Fruit fly (Drosophila melanogaster): ENCODE results near the gene Miro.

The Miro gene

dm6 chr3R:24050690-24051440 is 12.2 kb upstream of the Miro start, which contains the start of the genes Atg6 and Pisd (continued):
- TF ChIP-seq phol (tag; optimal IDR thresholded peaks at IDR 0.05) (peak; percentile 95), repo (GFP tag; optimal IDR thresholded peaks at IDR 0.05) (no peak), Max (GFP tag; optimal IDR thresholded peaks at IDR 0.05) (no peak), hkb (optimal IDR thresholded peaks at IDR 0.05) (no peak), hkb (GFP tag; IDR thresholded peaks at IDR 0.05) (peak; percentile 32; the same call in 1 of the 2 replicates), schlank (tag; optimal IDR thresholded peaks at IDR 0.05) (no peak), ab (GFP tag; optimal IDR thresholded peaks at IDR 0.05) (no peak), run (tag; optimal IDR thresholded peaks at IDR 0.05) (no peak), CG13894 (tag; optimal IDR thresholded peaks at IDR 0.05) (peak; percentile 82), gt (GFP tag; IDR thresholded peaks at IDR 0.05) (no peak), insv (GFP tag; optimal IDR thresholded peaks at IDR 0.05) (peak in 1 of 2 experiments; percentile 9), Fer1 (GFP tag; optimal IDR thresholded peaks at IDR 0.05) (peak; percentile 67), CG30403 (GFP tag; optimal IDR thresholded peaks at IDR 0.05) (peak; percentile 30), CG6654 (GFP tag; optimal IDR thresholded peaks at IDR 0.05) (no peak), btn (GFP tag; optimal IDR thresholded peaks at IDR 0.05) (no peak), chinmo (GFP tag; IDR thresholded peaks at IDR 0.05; ENCODE audit: partially characterized antibody) (peak; percentile 77; the same call in 2 of the 4 replicates), tx (GFP tag; optimal IDR thresholded peaks at IDR 0.05) (no peak), dimm (GFP tag; IDR thresholded peaks at IDR 0.05) (no peak), Camta (GFP tag; optimal IDR thresholded peaks at IDR 0.05) (no peak), HmgD (GFP tag; optimal IDR thresholded peaks at IDR 0.05) (no peak), CG10147 (GFP tag; optimal IDR thresholded peaks at IDR 0.05) (peak; percentile 31), Opbp (GFP tag; IDR thresholded peaks at IDR 0.05; ENCODE audit: partially characterized antibody) (no peak), Dll (GFP tag; IDR thresholded peaks at IDR 0.05; ENCODE audit: partially characterized antibody) (peak; percentile 45; the same call in 1 of the 4 replicates), CG16779 (GFP tag; IDR thresholded peaks at IDR 0.05) (no peak), CG16815 (GFP tag; optimal IDR thresholded peaks at IDR 0.05) (no peak), CG31365 (tag; optimal IDR thresholded peaks at IDR 0.05) (no peak), Vsx1 (GFP tag; optimal IDR thresholded peaks at IDR 0.05) (no peak), CG32532 (GFP tag; IDR thresholded peaks at IDR 0.05) (no peak), Fer2 (tag; optimal IDR thresholded peaks at IDR 0.05) (no peak), tll (GFP tag; optimal IDR thresholded peaks at IDR 0.05) (no peak), CG32772 (GFP tag; IDR thresholded peaks at IDR 0.05) (no peak), CG17612 (GFP tag; IDR thresholded peaks at IDR 0.05) (no peak), CG3281 (GFP tag; optimal IDR thresholded peaks at IDR 0.05) (no peak), HLH54F (GFP tag; optimal IDR thresholded peaks at IDR 0.05) (peak; percentile 27), CG1647 (GFP tag; optimal IDR thresholded peaks at IDR 0.05) (no peak), CG13123 (GFP tag; optimal IDR thresholded peaks at IDR 0.05) (no peak), CG3065 (GFP tag; optimal IDR thresholded peaks at IDR 0.05) (no peak), B-H1 (GFP tag; IDR thresholded peaks at IDR 0.05) (no peak), hbn (GFP tag; IDR thresholded peaks at IDR 0.05; ENCODE audit: partially characterized antibody) (no peak), sqz (GFP tag; optimal IDR thresholded peaks at IDR 0.05) (no peak), slbo (GFP tag; IDR thresholded peaks at IDR 0.05) (peak; percentile 59; the same call in 1 of the 2 replicates), CG10543 (GFP tag; optimal IDR thresholded peaks at IDR 0.05) (peak; percentile 83), CG17385 (GFP tag; optimal IDR thresholded peaks at IDR 0.05) (no peak), fd64A (GFP tag; optimal IDR thresholded peaks at IDR 0.05) (no peak), danr (GFP tag; IDR thresholded peaks at IDR 0.05) (no peak), fru (optimal IDR thresholded peaks at IDR 0.05) (no peak), maf-S (GFP tag; optimal IDR thresholded peaks at IDR 0.05) (no peak), CG1233 (GFP tag; optimal IDR thresholded peaks at IDR 0.05) (no peak), vnd (GFP tag; IDR thresholded peaks at IDR 0.05; ENCODE audit: partially characterized antibody) (0 out of 3 replicates have a peak, but pooled peaks have one; percentile 1), z (GFP tag; IDR thresholded peaks at IDR 0.05) (no peak)

Measured in whole organism, embryonic.